Worm (Caenorhabditis elegans) whole organism, L1 larva: Measurements from ENCODE around the gene F18G5.6.

Experiments used
- aly-2 ChIP-seq: fragments of 150-350 bp; optimal IDR thresholded peaks from 2 replicates; lab custom pipeline; 2014; ENCODE audit warnings: missing biosample characterization, missing genetic modification characterization
- hlh-17 ChIP-seq: fragments of 200-800 bp; sonication (Bioruptor generic); optimal IDR thresholded peaks from 2 replicates; lab custom pipeline; 2018; ENCODE audit warnings: missing genetic modification characterization, mild to moderate bottlenecking, missing compliant biosample characterization, moderate library complexity, borderline replicate concordance
- lin-13 ChIP-seq: fragments of 150-350 bp; optimal IDR thresholded peaks from 2 replicates; lab custom pipeline; 2014; ENCODE audit warnings: missing biosample characterization, missing genetic modification reagents, missing genetic modification characterization
- lin-14 ChIP-seq: fragments of 200-800 bp; sonication (Bioruptor generic); optimal IDR thresholded peaks from 2 replicates; lab custom pipeline; 2018; ENCODE audit warnings: mild to moderate bottlenecking, missing genetic modification characterization, moderate library complexity, missing compliant biosample characterization
- lin-39 ChIP-seq: fragments of 150-350 bp; optimal IDR thresholded peaks from 2 replicates; lab custom pipeline; 2014; ENCODE audit warnings: missing biosample characterization, missing genetic modification reagents, missing genetic modification characterization
- nhr-237 ChIP-seq: fragments of 150-350 bp; optimal IDR thresholded peaks from 2 replicates; lab custom pipeline; 2014; ENCODE audit warnings: missing biosample characterization, missing genetic modification characterization
- nhr-76 ChIP-seq: sonication (generic microtip); optimal IDR thresholded peaks from 2 replicates; lab custom pipeline; 2017; ENCODE audit warnings: missing biosample characterization, missing genetic modification characterization
- unc-62 ChIP-seq: fragments of 150-350 bp; optimal IDR thresholded peaks from 2 replicates; lab custom pipeline; 2014; ENCODE audit warnings: missing biosample characterization, missing genetic modification reagents, missing genetic modification characterization
- zip-4 ChIP-seq: fragments of 200-800 bp; sonication (Bioruptor generic); optimal IDR thresholded peaks from 2 replicates; lab custom pipeline; 2018; ENCODE audit warnings: mild to moderate bottlenecking, missing genetic modification characterization, moderate library complexity, missing compliant biosample characterization

DNA sequence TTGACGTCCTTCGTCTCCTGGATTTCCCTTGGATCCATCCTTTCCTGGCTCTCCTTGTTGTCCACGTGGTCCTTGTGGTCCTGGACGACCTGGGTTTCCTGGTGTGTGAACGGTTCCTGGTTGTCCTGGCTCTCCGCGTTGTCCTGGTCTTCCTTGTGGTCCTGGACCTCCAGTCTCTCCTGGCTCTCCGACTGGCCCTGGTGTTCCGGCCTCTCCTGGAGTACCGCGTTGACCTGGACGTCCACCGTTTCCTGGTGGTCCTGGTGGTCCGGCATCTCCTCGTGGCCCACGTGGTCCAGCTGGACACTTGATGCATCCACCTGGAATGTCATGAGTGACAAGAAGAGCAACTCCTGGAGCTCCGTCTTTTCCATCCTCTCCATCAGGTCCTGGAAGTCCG, 30.3 kb downstream of the F18G5.6 start:
- TF ChIP-seq lin-13, result no peak
- no peak for TF ChIP-seq zip-4 (GFP tag; lab: Kevin White, UChicago)
- no peak for TF ChIP-seq hlh-17
- no peak for TF ChIP-seq unc-62 (GFP tag; lab: Kevin White, UChicago)
- no peak for TF ChIP-seq nhr-237 (tag; lab: Kevin White, UChicago)
- no peak for TF ChIP-seq lin-14 (GFP tag; lab: Kevin White, UChicago)
- no peak for TF ChIP-seq nhr-76 (tag; lab: Kevin White, UChicago)
- no peak for TF ChIP-seq aly-2
- TF ChIP-seq lin-39 (tag; lab: Kevin White, UChicago), result no peak
